Worm (Caenorhabditis elegans) whole organism, mixed stage, embryonic: Measurements from ENCODE around the gene che-6.

Experiments
- ces-1 ChIP-seq: fragments of 150-350 bp; optimal IDR thresholded peaks from 2 replicates; lab custom pipeline; 2014; ENCODE audit warnings: missing biosample characterization, missing genetic modification reagents, missing genetic modification characterization
- elt-1 ChIP-seq: sonication (generic microtip); optimal IDR thresholded peaks from 2 replicates; lab custom pipeline; 2017; ENCODE audit warnings: missing genetic modification characterization, mild to moderate bottlenecking, missing compliant biosample characterization, antibody characterized with exemption, moderate library complexity, borderline replicate concordance; ENCODE audit not compliant: insufficient read depth
- nhr-237 ChIP-seq: fragments of 150-350 bp; optimal IDR thresholded peaks from 2 replicates; lab custom pipeline; 2014; ENCODE audit warnings: missing biosample characterization, missing genetic modification characterization
- snpc-4 ChIP-seq: fragments of 150-350 bp; optimal IDR thresholded peaks from 2 replicates; lab custom pipeline; 2014; ENCODE audit warnings: missing biosample characterization, missing genetic modification characterization
- unc-62 ChIP-seq: fragments of 150-350 bp; optimal IDR thresholded peaks from 2 replicates; lab custom pipeline; 2014; ENCODE audit warnings: missing biosample characterization, missing genetic modification reagents, missing genetic modification characterization
- ztf-11 ChIP-seq: fragments of 150-350 bp; optimal IDR thresholded peaks from 2 replicates; lab custom pipeline; 2014; ENCODE audit warnings: missing biosample characterization, missing genetic modification characterization

DNA sequence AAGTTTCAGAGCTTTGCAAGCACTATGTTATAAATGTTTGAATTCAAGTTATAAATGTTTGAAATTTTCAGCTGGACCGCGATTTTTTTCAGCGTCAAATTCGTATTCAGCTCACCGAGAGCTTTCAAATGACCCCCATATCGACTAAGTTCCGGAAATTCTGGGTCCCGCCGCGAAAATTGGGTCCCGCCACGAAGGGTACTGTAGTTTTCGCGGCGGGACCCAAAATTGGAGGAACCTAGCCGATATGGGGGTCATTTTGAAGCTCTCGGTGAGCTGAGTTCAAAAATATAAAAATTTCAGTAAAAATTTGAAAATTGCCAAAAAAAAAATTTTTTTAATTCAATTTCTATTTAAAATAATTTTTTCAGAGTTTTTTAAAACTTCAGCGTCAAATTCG is 4.5 kb downstream of the che-6 start:
- no peak for TF ChIP-seq ztf-11 (tag; lab: Kevin White, UChicago)
- TF ChIP-seq nhr-237 (tag; lab: Kevin White, UChicago) = no peak
- no peak for TF ChIP-seq unc-62 (GFP tag; lab: Kevin White, UChicago)
- no peak for TF ChIP-seq ces-1 (GFP tag; lab: Kevin White, UChicago)
- TF ChIP-seq elt-1 = no peak
- TF ChIP-seq snpc-4 (tag; lab: Kevin White, UChicago) = no peak
